Worm (Caenorhabditis elegans) whole organism, young adult: ENCODE data around the gene C55A6.10.

Experiments used
- B0261.1 ChIP-seq: sonication (generic microtip); optimal IDR thresholded peaks from 2 replicates; lab custom pipeline; 2016; ENCODE audit warnings: mild to moderate bottlenecking, missing genetic modification characterization, moderate library complexity, missing compliant biosample characterization
- F39B2.1 ChIP-seq: fragments of 200-800 bp; sonication (Bioruptor generic); IDR thresholded peaks from 2 replicates; pipeline ENCODE4 v1.3.6; 2022; ENCODE audit warnings: missing genetic modification reagents, missing genetic modification characterization, missing compliant biosample characterization
- F52B5.7 ChIP-seq: sonication (generic microtip); optimal IDR thresholded peaks from 2 replicates; lab custom pipeline; 2016; ENCODE audit warnings: mild to moderate bottlenecking, missing genetic modification characterization, missing compliant biosample characterization
- F57A8.1 ChIP-seq: fragments of 200-800 bp; sonication (Bioruptor generic); optimal IDR thresholded peaks from 2 replicates; lab custom pipeline; 2018; ENCODE audit warnings: mild to moderate bottlenecking, missing genetic modification characterization, moderate library complexity, missing compliant biosample characterization
- F57C9.4 ChIP-seq: sonication (generic microtip); optimal IDR thresholded peaks from 2 replicates; lab custom pipeline; 2017; ENCODE audit warnings: mild to moderate bottlenecking, missing genetic modification characterization, missing compliant biosample characterization
- K11D2.4 ChIP-seq: fragments of 200-800 bp; sonication (Bioruptor generic); IDR thresholded peaks from 2 replicates; pipeline ENCODE4 v1.3.6; 2022; ENCODE audit warnings: missing genetic modification reagents, missing genetic modification characterization, missing compliant biosample characterization
- K12H6.12 ChIP-seq: fragments of 200-800 bp; sonication (Bioruptor generic); optimal IDR thresholded peaks from 2 replicates; lab custom pipeline; 2018; ENCODE audit warnings: mild to moderate bottlenecking, missing genetic modification characterization, missing compliant biosample characterization
- Y53G8AR.9 ChIP-seq: fragments of 200-800 bp; sonication (Bioruptor generic); conservative IDR thresholded peaks from 2 replicates; pipeline ENCODE4 v1.3.6; 2022; ENCODE audit warnings: missing genetic modification reagents, missing genetic modification characterization, missing compliant biosample characterization
- Y56A3A.18 ChIP-seq: fragments of 200-800 bp; sonication (Bioruptor generic); IDR thresholded peaks from 2 replicates; pipeline ENCODE4 v1.3.6; 2022; ENCODE audit warnings: missing genetic modification reagents, missing genetic modification characterization, missing compliant biosample characterization
- Y95B8A.8 ChIP-seq: fragments of 200-800 bp; sonication (Bioruptor generic); IDR thresholded peaks from 2 replicates; pipeline ENCODE4 v1.3.6; 2022; ENCODE audit warnings: missing genetic modification reagents, missing genetic modification characterization, missing compliant biosample characterization
- ZK185.1 ChIP-seq: sonication (generic microtip); optimal IDR thresholded peaks from 2 replicates; lab custom pipeline; 2016; ENCODE audit warnings: mild to moderate bottlenecking, missing genetic modification characterization, missing compliant biosample characterization; ENCODE audit not compliant: poor library complexity, severe bottlenecking
- akir-1 ChIP-seq: fragments of 200-800 bp; sonication (Bioruptor generic); optimal IDR thresholded peaks from 2 replicates; lab custom pipeline; 2018; ENCODE audit warnings: mild to moderate bottlenecking, missing genetic modification characterization, moderate library complexity, missing compliant biosample characterization
- aptf-3 ChIP-seq: fragments of 200-800 bp; sonication (Bioruptor generic); IDR thresholded peaks from 2 replicates; pipeline ENCODE4 v1.3.6; 2022; ENCODE audit warnings: missing genetic modification characterization, missing compliant biosample characterization
- atf-7 ChIP-seq: sonication (generic microtip); optimal IDR thresholded peaks from 2 replicates; lab custom pipeline; 2017; ENCODE audit warnings: mild to moderate bottlenecking, missing genetic modification characterization, missing compliant biosample characterization
- attf-6 ChIP-seq: fragments of 200-800 bp; sonication (Bioruptor generic); IDR thresholded peaks from 2 replicates; pipeline ENCODE4 v1.3.6; 2022; ENCODE audit warnings: missing genetic modification reagents, missing genetic modification characterization, missing compliant biosample characterization
- ceh-27 ChIP-seq: fragments of 200-800 bp; sonication (Bioruptor generic); optimal IDR thresholded peaks from 2 replicates; lab custom pipeline; 2018; ENCODE audit warnings: mild to moderate bottlenecking, missing genetic modification characterization, moderate library complexity, missing compliant biosample characterization
- ceh-40 ChIP-seq: fragments of 200-800 bp; sonication (Bioruptor generic); IDR thresholded peaks from 2 replicates; pipeline ENCODE4 v1.3.6; 2022; ENCODE audit warnings: missing genetic modification characterization, missing compliant biosample characterization
- efl-1 ChIP-seq: fragments of 150-350 bp; optimal IDR thresholded peaks from 2 replicates; lab custom pipeline; 2014; ENCODE audit warnings: missing biosample characterization, missing genetic modification reagents, missing genetic modification characterization
- egl-18 ChIP-seq: fragments of 200-800 bp; sonication (Bioruptor generic); IDR thresholded peaks from 2 replicates; pipeline ENCODE4 v1.3.6; 2022; ENCODE audit warnings: missing genetic modification reagents, missing genetic modification characterization, missing compliant biosample characterization
- egrh-3 ChIP-seq: fragments of 200-800 bp; sonication (Bioruptor generic); IDR thresholded peaks from 2 replicates; pipeline ENCODE4 v1.3.6; 2022; ENCODE audit warnings: missing genetic modification reagents, missing genetic modification characterization, missing compliant biosample characterization
- fkh-3 ChIP-seq: sonication (generic microtip); optimal IDR thresholded peaks from 2 replicates; lab custom pipeline; 2016; ENCODE audit warnings: mild to moderate bottlenecking, missing genetic modification characterization, missing compliant biosample characterization
- him-1 ChIP-seq: sonication (generic microtip); optimal IDR thresholded peaks from 2 replicates; lab custom pipeline; 2016; ENCODE audit warnings: missing genotype, missing genetic modification reagents, missing genetic modification characterization, missing compliant biosample characterization
- hmg-1.2 ChIP-seq: fragments of 200-800 bp; sonication (Bioruptor generic); IDR thresholded peaks from 2 replicates; pipeline ENCODE4 v1.3.6; 2022; ENCODE audit warnings: missing genetic modification reagents, missing genetic modification characterization, missing compliant biosample characterization
- lin-40 ChIP-seq: sonication (generic microtip); optimal IDR thresholded peaks from 2 replicates; lab custom pipeline; 2016; ENCODE audit warnings: missing genetic modification characterization, mild to moderate bottlenecking, missing compliant biosample characterization, missing genotype, missing genetic modification reagents
- madf-6 ChIP-seq: fragments of 200-800 bp; sonication (Bioruptor generic); IDR thresholded peaks from 2 replicates; pipeline ENCODE4 v1.3.6; 2022; ENCODE audit warnings: missing genetic modification reagents, missing genetic modification characterization, missing compliant biosample characterization
- mel-28 ChIP-seq: sonication (generic microtip); optimal IDR thresholded peaks from 2 replicates; lab custom pipeline; 2016; ENCODE audit warnings: borderline replicate concordance, mild to moderate bottlenecking, missing genetic modification characterization, missing compliant biosample characterization
- nfya-1 ChIP-seq: sonication (generic microtip); optimal IDR thresholded peaks from 2 replicates; lab custom pipeline; 2017; ENCODE audit warnings: antibody characterized with exemption, missing compliant biosample characterization, missing genetic modification characterization, borderline replicate concordance; ENCODE audit not compliant: insufficient read depth
- nfya-2 ChIP-seq: fragments of 200-800 bp; sonication (Bioruptor generic); IDR thresholded peaks from 2 replicates; pipeline ENCODE4 v1.3.6; 2022; ENCODE audit warnings: missing genetic modification reagents, missing genetic modification characterization, missing compliant biosample characterization
- nfyb-1 ChIP-seq: fragments of 200-800 bp; sonication (Bioruptor generic); IDR thresholded peaks from 2 replicates; pipeline ENCODE4 v1.3.6; 2022; ENCODE audit warnings: missing genetic modification reagents, missing genetic modification characterization, missing compliant biosample characterization
- nhr-179 ChIP-seq: sonication (generic microtip); optimal IDR thresholded peaks from 2 replicates; lab custom pipeline; 2016; ENCODE audit warnings: mild to moderate bottlenecking, missing genetic modification characterization, missing compliant biosample characterization
- nhr-27 ChIP-seq: fragments of 200-800 bp; sonication (Bioruptor generic); optimal IDR thresholded peaks from 2 replicates; lab custom pipeline; 2018; ENCODE audit warnings: mild to moderate bottlenecking, missing genetic modification characterization, moderate library complexity, missing compliant biosample characterization
- repo-1 ChIP-seq: sonication (generic microtip); optimal IDR thresholded peaks from 2 replicates; lab custom pipeline; 2017; ENCODE audit warnings: mild to moderate bottlenecking, missing genetic modification characterization, missing compliant biosample characterization
- sea-2 ChIP-seq: fragments of 200-800 bp; sonication (Bioruptor generic); IDR thresholded peaks from 2 replicates; pipeline ENCODE4 v1.3.6; 2022; ENCODE audit warnings: missing genetic modification characterization, missing compliant biosample characterization
- snpc-3.4 ChIP-seq: sonication (generic microtip); optimal IDR thresholded peaks from 2 replicates; lab custom pipeline; 2017; ENCODE audit warnings: missing genetic modification characterization, mild to moderate bottlenecking, missing compliant biosample characterization, antibody characterized with exemption, moderate library complexity, missing genotype, missing genetic modification reagents
- tlf-1 ChIP-seq: fragments of 200-800 bp; sonication (Bioruptor generic); optimal IDR thresholded peaks from 2 replicates; lab custom pipeline; 2018; ENCODE audit warnings: mild to moderate bottlenecking, missing genetic modification characterization, missing compliant biosample characterization
- unc-62 ChIP-seq: fragments of 150-350 bp; optimal IDR thresholded peaks from 2 replicates; lab custom pipeline; 2014; ENCODE audit warnings: missing biosample characterization, missing genetic modification reagents, missing genetic modification characterization
- xnd-1 ChIP-seq: sonication (generic microtip); optimal IDR thresholded peaks from 2 replicates; lab custom pipeline; 2016; ENCODE audit warnings: missing genotype, missing genetic modification reagents, missing genetic modification characterization, missing compliant biosample characterization
- zfh-2 ChIP-seq: fragments of 200-800 bp; sonication (Bioruptor generic); conservative IDR thresholded peaks from 2 replicates; pipeline ENCODE4 v1.3.6; 2022; ENCODE audit warnings: missing genetic modification reagents, missing genetic modification characterization, missing compliant biosample characterization
- ztf-25 ChIP-seq: fragments of 200-800 bp; sonication (Bioruptor generic); IDR thresholded peaks from 2 replicates; pipeline ENCODE4 v1.3.6; 2022; ENCODE audit warnings: missing genetic modification reagents, missing genetic modification characterization, missing compliant biosample characterization
- ztf-6 ChIP-seq: fragments of 200-800 bp; sonication (Bioruptor generic); IDR thresholded peaks from 2 replicates; pipeline ENCODE4 v1.3.6; 2022; ENCODE audit warnings: missing genetic modification reagents, missing genetic modification characterization, missing compliant biosample characterization

Gene C55A6.10

ce11 chrV:11521448-11521847 is 16.3 kb downstream of the C55A6.10 start, which contains the start of gene pafo-1 (continued):
- TF ChIP-seq repo-1 (peak; percentile 85), him-1 (tag; lab: Kevin White, UChicago) (peak; percentile 56), ceh-40 (no peak), F39B2.1 (GFP tag; lab: Robert Waterston, UW) (no peak)
- TF ChIP-seq, all 124 proteins: peak for 62

- TF ChIP-seq lin-40 (tag; lab: Kevin White, UChicago) = no peak
- peak; percentile 69 for TF ChIP-seq zfh-2 (GFP tag; lab: Robert Waterston, UW)
These were observed 20.2 kb downstream of the C55A6.10 start for ce11 chrV:11525338-11525737.

DNA sequence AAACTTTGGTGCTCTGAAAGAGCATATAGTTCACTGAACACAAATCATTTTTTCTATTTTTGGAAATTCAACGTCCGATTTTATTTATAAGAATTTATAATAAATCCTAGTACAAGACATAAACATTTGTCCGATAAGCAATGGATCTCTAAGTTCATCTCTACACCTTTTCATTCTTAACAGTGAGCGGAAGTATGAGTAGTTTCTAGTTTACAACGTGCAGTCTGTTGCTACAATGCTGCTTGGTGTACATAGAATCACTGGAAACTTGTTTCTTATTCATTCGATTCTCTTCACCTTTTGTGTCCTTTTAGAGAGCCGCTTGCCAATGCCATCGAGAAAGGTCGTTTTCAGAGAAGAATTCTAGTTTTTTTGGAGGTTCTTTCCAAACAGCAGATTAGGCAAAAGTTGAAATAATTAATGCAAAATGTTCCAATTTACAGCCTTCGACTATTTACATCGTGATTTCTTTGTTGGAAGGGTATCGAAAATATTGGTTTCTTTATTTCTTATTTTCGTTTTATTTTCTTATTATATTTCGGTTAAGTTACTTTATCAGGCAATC is 21.9 kb downstream of the C55A6.10 start:
- TF ChIP-seq K12H6.12 (tag; lab: Kevin White, UChicago) = no peak
- no peak for TF ChIP-seq tlf-1 (GFP tag; lab: Kevin White, UChicago)
- no peak for TF ChIP-seq K11D2.4 (GFP tag; lab: Robert Waterston, UW)
- TF ChIP-seq F57A8.1 = no peak
- no peak for TF ChIP-seq nhr-27 (tag; lab: Kevin White, UChicago)
- no peak for TF ChIP-seq nfya-2 (GFP tag; lab: Robert Waterston, UW)
- TF ChIP-seq xnd-1 = no peak
- no peak for TF ChIP-seq efl-1 (GFP tag; lab: Kevin White, UChicago)
- no peak for TF ChIP-seq sea-2 (GFP tag; lab: Robert Waterston, UW)
- TF ChIP-seq ZK185.1 (tag; lab: Kevin White, UChicago) = no peak
- no peak for TF ChIP-seq Y53G8AR.9 (GFP tag; lab: Robert Waterston, UW)
- no peak for TF ChIP-seq unc-62
- no peak for TF ChIP-seq nfya-1 (tag; lab: Kevin White, UChicago)
- no peak for TF ChIP-seq egrh-3 (GFP tag; lab: Robert Waterston, UW)
- TF ChIP-seq atf-7 (tag; lab: Kevin White, UChicago) = no peak
- no peak for TF ChIP-seq nfyb-1
- no peak for TF ChIP-seq Y56A3A.18 (GFP tag; lab: Robert Waterston, UW)
- TF ChIP-seq F52B5.7 (tag; lab: Kevin White, UChicago) = no peak
- TF ChIP-seq, all 124 proteins: peak for 0

ce11 chrV:11527531-11527930 is 22.4 kb downstream of the C55A6.10 start, which contains the start of gene ccch-1:
Gene ccch-1 (plus strand): TSS chrV:11527831.
- TF ChIP-seq fkh-3 (tag; lab: Kevin White, UChicago) (no peak), akir-1 (GFP tag; lab: Kevin White, UChicago) (no peak), nhr-179 (tag; lab: Kevin White, UChicago) (no peak), B0261.1 (no peak), ztf-25 (GFP tag; lab: Robert Waterston, UW) (no peak), aptf-3 (no peak), hmg-1.2 (GFP tag; lab: Robert Waterston, UW) (no peak), attf-6 (no peak), madf-6 (GFP tag; lab: Robert Waterston, UW) (no peak), egl-18 (GFP tag; lab: Robert Waterston, UW) (no peak), Y95B8A.8 (GFP tag; lab: Robert Waterston, UW) (no peak), ztf-6 (no peak), Y53G8AR.9 (GFP tag; lab: Robert Waterston, UW) (no peak), snpc-3.4 (no peak), mel-28 (tag; lab: Kevin White, UChicago) (no peak), ceh-27 (GFP tag; lab: Kevin White, UChicago) (no peak), tlf-1 (GFP tag; lab: Kevin White, UChicago) (no peak), F57C9.4 (tag; lab: Kevin White, UChicago) (no peak)
- TF ChIP-seq, all 124 proteins: peak for 0
